Fruit fly (Drosophila melanogaster): ENCODE results near the gene CG15142.

DNA sequence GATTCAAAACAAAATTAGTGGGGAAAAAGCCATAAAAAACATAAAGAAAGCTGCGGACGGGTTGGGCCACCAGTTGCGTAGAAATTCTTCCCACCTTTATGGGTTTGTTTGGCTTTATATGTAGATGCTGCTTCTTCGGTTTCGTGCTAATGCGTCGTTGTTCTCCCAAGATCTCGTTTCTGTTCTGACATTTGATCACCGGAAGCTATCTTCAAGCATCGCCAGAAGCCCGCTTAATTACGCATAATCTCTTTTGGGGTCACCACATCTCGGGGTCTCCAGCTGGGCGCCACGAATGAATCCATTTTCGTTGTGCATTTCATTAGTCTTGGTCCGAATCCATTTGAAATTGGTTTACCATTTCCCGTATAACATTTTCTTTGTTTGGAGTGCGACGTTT lies 2.9 kb downstream of the CG15142 start:
- TF ChIP-seq CG7101 (tag; optimal IDR thresholded peaks at IDR 0.05) (no peak), CG1620 (GFP tag; optimal IDR thresholded peaks at IDR 0.05) (no peak), cnc (optimal IDR thresholded peaks at IDR 0.05) (no peak), CG33017 (tag; optimal IDR thresholded peaks at IDR 0.05) (no peak), kay (GFP tag; ENCODE audit: borderline replicate concordance) (no peak), bab1 (GFP tag; optimal IDR thresholded peaks at IDR 0.05) (no peak), CG7045 (GFP tag; optimal IDR thresholded peaks at IDR 0.05) (no peak)

All from whole organism, adult.